Worm (Caenorhabditis elegans) whole organism, mixed stage, embryonic: Measurements from ENCODE around the gene dhs-21.

ENCODE experiments used
- blmp-1 ChIP-seq: fragments of 150-350 bp; optimal IDR thresholded peaks from 2 replicates; lab custom pipeline; 2014; ENCODE audit warnings: missing biosample characterization, missing genetic modification characterization
- ceh-83 ChIP-seq: fragments of 200-800 bp; sonication (Bioruptor generic); optimal IDR thresholded peaks from 2 replicates; lab custom pipeline; 2018; ENCODE audit warnings: mild to moderate bottlenecking, missing genetic modification characterization, missing compliant biosample characterization
- elt-1 ChIP-seq: sonication (generic microtip); optimal IDR thresholded peaks from 2 replicates; lab custom pipeline; 2017; ENCODE audit warnings: missing genetic modification characterization, mild to moderate bottlenecking, missing compliant biosample characterization, antibody characterized with exemption, moderate library complexity, borderline replicate concordance; ENCODE audit not compliant: insufficient read depth
- lin-13 ChIP-seq: fragments of 150-350 bp; optimal IDR thresholded peaks from 2 replicates; lab custom pipeline; 2014; ENCODE audit warnings: missing biosample characterization, missing genetic modification characterization
- nhr-28 ChIP-seq: fragments of 150-350 bp; optimal IDR thresholded peaks from 2 replicates; lab custom pipeline; 2014; ENCODE audit warnings: missing biosample characterization, missing genetic modification characterization
- nhr-76 ChIP-seq: sonication (generic microtip); optimal IDR thresholded peaks from 2 replicates; lab custom pipeline; 2017; ENCODE audit warnings: missing biosample characterization, missing genetic modification characterization
- snpc-4 ChIP-seq: fragments of 150-350 bp; optimal IDR thresholded peaks from 2 replicates; lab custom pipeline; 2014; ENCODE audit warnings: missing biosample characterization, missing genetic modification characterization
- sptf-1 ChIP-seq: sonication (generic microtip); optimal IDR thresholded peaks from 2 replicates; lab custom pipeline; 2017; ENCODE audit warnings: mild to moderate bottlenecking, missing genetic modification characterization, moderate library complexity, missing compliant biosample characterization
- unc-62 ChIP-seq: fragments of 150-350 bp; optimal IDR thresholded peaks from 2 replicates; lab custom pipeline; 2014; ENCODE audit warnings: missing biosample characterization, missing genetic modification reagents, missing genetic modification characterization
- zip-8 ChIP-seq: fragments of 150-350 bp; optimal IDR thresholded peaks from 2 replicates; lab custom pipeline; 2014; ENCODE audit warnings: missing biosample characterization, missing genetic modification characterization

DNA sequence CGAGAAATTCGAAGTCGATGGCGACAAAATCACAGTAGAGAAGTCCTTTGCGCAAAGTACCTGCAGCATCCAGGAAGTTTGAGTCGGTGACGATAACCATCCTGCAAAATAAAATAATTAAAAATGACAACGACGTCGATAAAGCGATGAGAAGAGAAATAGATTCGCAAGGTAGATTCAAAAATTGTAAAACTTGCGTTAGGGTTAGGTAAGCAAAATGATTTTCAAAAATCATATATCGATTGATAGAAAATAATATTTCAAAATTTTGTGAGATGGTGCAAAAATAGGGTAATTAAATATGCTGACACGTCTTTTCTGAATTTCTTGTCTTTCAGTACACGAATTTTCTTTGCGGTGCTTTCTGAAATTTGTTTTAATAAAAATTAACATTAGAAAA, 38.3 kb downstream of the dhs-21 start, which contains the start of gene parn-1:
- TF ChIP-seq zip-8 (tag; lab: Kevin White, UChicago) (no peak), lin-13 (tag; lab: Kevin White, UChicago) (no peak), nhr-76 (tag; lab: Kevin White, UChicago) (no peak), ceh-83 (GFP tag; lab: Kevin White, UChicago) (no peak), blmp-1 (tag; lab: Kevin White, UChicago) (no peak), unc-62 (GFP tag; lab: Kevin White, UChicago) (no peak), sptf-1 (tag; lab: Kevin White, UChicago) (no peak), nhr-28 (tag; lab: Kevin White, UChicago) (no peak), elt-1 (tag; lab: Kevin White, UChicago) (no peak), snpc-4 (tag; lab: Kevin White, UChicago) (no peak)
